Worm (Caenorhabditis elegans) whole organism, mixed stage, embryonic: ENCODE results near the gene K10C2.14.

ENCODE experiments used
- lin-13 ChIP-seq: fragments of 150-350 bp; optimal IDR thresholded peaks from 2 replicates; lab custom pipeline; 2014; ENCODE audit warnings: missing biosample characterization, missing genetic modification characterization
- nhr-237 ChIP-seq: fragments of 150-350 bp; optimal IDR thresholded peaks from 2 replicates; lab custom pipeline; 2014; ENCODE audit warnings: missing biosample characterization, missing genetic modification characterization
- nhr-28 ChIP-seq: fragments of 150-350 bp; optimal IDR thresholded peaks from 2 replicates; lab custom pipeline; 2014; ENCODE audit warnings: missing biosample characterization, missing genetic modification characterization

ce11 chrX:6408713-6409112 lies 31.7 kb downstream of the K10C2.14 start:
- no peak for TF ChIP-seq lin-13 (tag; lab: Kevin White, UChicago)
- no peak for TF ChIP-seq nhr-237 (tag; lab: Kevin White, UChicago)
- no peak for TF ChIP-seq nhr-28 (tag; lab: Kevin White, UChicago)
